Worm (Caenorhabditis elegans) whole organism, late embryonic: ENCODE data around the gene ech-1.1.

Experiments used
- fkh-10 ChIP-seq: fragments of 150-350 bp; optimal IDR thresholded peaks from 2 replicates; lab custom pipeline; 2014; ENCODE audit warnings: missing biosample characterization, missing genetic modification reagents, missing genetic modification characterization
- nhr-11 ChIP-seq: fragments of 150-350 bp; optimal IDR thresholded peaks from 2 replicates; lab custom pipeline; 2014; ENCODE audit warnings: missing biosample characterization, missing genetic modification characterization

DNA sequence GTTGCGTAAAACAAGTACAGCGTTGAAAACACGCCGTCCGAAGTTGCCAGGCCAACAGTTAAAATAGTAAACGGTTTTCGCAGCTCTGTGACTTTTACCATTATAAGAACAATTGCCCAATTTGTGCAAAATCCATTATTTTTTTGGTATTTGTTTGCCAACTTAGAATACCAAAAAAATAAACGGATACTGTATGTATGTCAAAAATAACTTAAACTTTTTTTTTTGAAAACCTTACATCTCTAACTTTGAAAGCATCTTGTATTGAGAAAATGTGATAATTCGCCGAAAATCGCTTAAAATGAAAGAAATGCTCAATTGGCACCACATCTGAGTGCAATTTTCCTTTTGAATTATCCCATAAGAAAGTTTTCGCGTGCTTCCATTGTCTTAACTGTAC is 37.4 kb upstream of the ech-1.1 start, which contains the start of gene fbxa-199:
- TF ChIP-seq nhr-11 (tag; lab: Kevin White, UChicago) (no peak), fkh-10 (no peak)
